Worm (Caenorhabditis elegans): ENCODE results near the gene Y51H4A.6.

Gene Y51H4A.6

DNA sequence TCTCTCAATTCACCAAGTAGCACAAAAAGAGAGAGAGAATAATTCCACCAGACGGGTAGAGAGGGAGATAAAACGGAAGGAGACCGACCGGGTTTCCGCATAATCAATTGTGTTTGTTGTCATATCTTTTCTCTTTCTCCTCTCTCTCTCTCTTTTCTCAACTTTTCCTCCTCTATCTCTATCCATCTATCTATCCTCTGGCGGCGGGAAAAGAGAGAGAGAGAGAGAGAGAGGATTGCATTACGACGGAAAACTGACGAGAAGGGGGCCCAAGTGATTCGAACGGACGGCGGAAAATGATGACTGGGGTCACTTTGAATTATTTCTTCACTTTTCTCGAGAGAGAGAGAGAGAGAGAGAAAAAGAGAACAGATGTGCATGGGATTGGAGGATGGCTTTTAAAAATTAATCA lies 35.4 kb upstream of the Y51H4A.6 start (continued):
- peak; percentile 48 to 68 for TF ChIP-seq efl-1 (optimal IDR thresholded peaks at IDR 0.05)
- peak in 1 of 2 experiments; percentile 2 for TF ChIP-seq efl-1 (GFP tag; optimal IDR thresholded peaks at IDR 0.05 in 1 of 2)
- peak; percentile 29 for TF ChIP-seq pag-3 (tag; optimal IDR thresholded peaks at IDR 0.05; ENCODE audit: borderline replicate concordance, insufficient read depth)
- peak; percentile 36 for TF ChIP-seq fos-1 (tag; optimal IDR thresholded peaks at IDR 0.05)
- TF ChIP-seq ceh-63 (GFP tag; optimal IDR thresholded peaks at IDR 0.05) = no peak
- no peak for TF ChIP-seq isw-1 (GFP tag; IDR thresholded peaks at IDR 0.05)
- TF ChIP-seq C04F5.9 (tag; optimal IDR thresholded peaks at IDR 0.05) = no peak
- peak; percentile 30 to 59 (median 47) for TF ChIP-seq dpl-1 (GFP tag; optimal IDR thresholded peaks at IDR 0.05)
- TF ChIP-seq blmp-1 (tag; optimal IDR thresholded peaks at IDR 0.05) = peak; percentile 79
- no peak for TF ChIP-seq zip-4 (GFP tag; optimal IDR thresholded peaks at IDR 0.05)
- peak; percentile 85 for TF ChIP-seq nhr-71 (tag; optimal IDR thresholded peaks at IDR 0.05)
- TF ChIP-seq lsy-2 (tag; optimal IDR thresholded peaks at IDR 0.05) = peak; percentile 40 to 70
- TF ChIP-seq lin-35 (GFP tag; optimal IDR thresholded peaks at IDR 0.05) = peak; percentile 24 to 33
- TF ChIP-seq aly-2 (tag; optimal IDR thresholded peaks at IDR 0.05) = no peak
- peak; percentile 43 for TF ChIP-seq pax-3 (tag; optimal IDR thresholded peaks at IDR 0.05)
- TF ChIP-seq lin-14 (GFP tag; optimal IDR thresholded peaks at IDR 0.05) = peak; percentile 95
- no peak for TF ChIP-seq jun-1 (tag; optimal IDR thresholded peaks at IDR 0.05)
- TF ChIP-seq nhr-47 (tag; optimal IDR thresholded peaks at IDR 0.05) = peak; percentile 69
- peak; percentile 31 for TF ChIP-seq nhr-77 (tag; optimal IDR thresholded peaks at IDR 0.05)
- TF ChIP-seq ceh-8 (GFP tag; optimal IDR thresholded peaks at IDR 0.05) = peak; percentile 1
- TF ChIP-seq rnt-1 (tag; optimal IDR thresholded peaks at IDR 0.05) = peak; percentile 64
- peak in 1 of 2 experiments; percentile 15 for TF ChIP-seq egl-27 (tag; optimal IDR thresholded peaks at IDR 0.05)
- peak in 2 of 3 experiments; percentile 5 to 68 for TF ChIP-seq ceh-82 (tag; optimal IDR thresholded peaks at IDR 0.05)
- TF ChIP-seq grh-1 (GFP tag; IDR thresholded peaks at IDR 0.05) = no peak
- no peak for TF ChIP-seq nhr-28 (tag; optimal IDR thresholded peaks at IDR 0.05)
- no peak for TF ChIP-seq nhr-12 (tag; optimal IDR thresholded peaks at IDR 0.05)
- TF ChIP-seq sox-4 (tag; optimal IDR thresholded peaks at IDR 0.05) = no peak
- no peak for TF ChIP-seq snpc-4 (tag; optimal IDR thresholded peaks at IDR 0.05)
- no peak for TF ChIP-seq zag-1 (tag; optimal IDR thresholded peaks at IDR 0.05)
- TF ChIP-seq lir-3 (tag; optimal IDR thresholded peaks at IDR 0.05; ENCODE audit: poor library complexity) = no peak
- TF ChIP-seq pqm-1 (tag; optimal IDR thresholded peaks at IDR 0.05) = no peak
- TF ChIP-seq mdl-1 (tag; optimal IDR thresholded peaks at IDR 0.05) = peak in 1 of 2 experiments; percentile 10
- TF ChIP-seq hlh-4 (tag; optimal IDR thresholded peaks at IDR 0.05) = no peak
- no peak for TF ChIP-seq ces-1 (GFP tag; optimal IDR thresholded peaks at IDR 0.05)

DNA sequence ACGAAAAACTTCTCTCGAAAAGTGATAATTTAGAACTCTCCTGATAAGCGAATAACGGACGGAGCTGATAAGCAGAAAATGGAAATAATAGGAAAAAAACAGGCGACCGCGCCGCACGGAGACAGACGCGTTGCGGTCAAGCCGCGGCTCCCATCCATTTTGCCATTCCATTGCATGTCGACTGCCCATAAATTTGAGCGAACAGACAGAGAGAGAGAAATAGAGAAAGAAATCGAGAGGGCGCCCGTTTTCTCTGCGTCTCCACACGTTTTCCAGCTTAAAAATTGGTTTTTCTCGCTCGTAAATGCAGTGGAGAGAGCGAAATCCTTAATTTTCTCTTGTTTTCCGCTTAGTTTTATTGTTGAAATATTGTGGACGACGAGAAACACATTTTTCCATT lies 31.6 kb upstream of the Y51H4A.6 start:
- TF ChIP-seq zip-4 (GFP tag; optimal IDR thresholded peaks at IDR 0.05) (no peak), ztf-4 (tag; optimal IDR thresholded peaks at IDR 0.05) (no peak), xbp-1 (tag; optimal IDR thresholded peaks at IDR 0.05) (peak; percentile 23), rnt-1 (tag; optimal IDR thresholded peaks at IDR 0.05) (peak; percentile 54), nhr-85 (tag) (peak; percentile 55), egl-13 (tag; optimal IDR thresholded peaks at IDR 0.05) (no peak), grh-1 (GFP tag; IDR thresholded peaks at IDR 0.05) (no peak), C16A3.4 (tag; optimal IDR thresholded peaks at IDR 0.05) (no peak), mdl-1 (tag; optimal IDR thresholded peaks at IDR 0.05) (no peak), dpl-1 (GFP tag; optimal IDR thresholded peaks at IDR 0.05) (peak in 2 of 3 experiments; percentile 28 to 31), pqm-1 (tag; optimal IDR thresholded peaks at IDR 0.05) (peak; percentile 61), nhr-77 (tag; optimal IDR thresholded peaks at IDR 0.05) (peak; percentile 41), alr-1 (tag; optimal IDR thresholded peaks at IDR 0.05; ENCODE audit: borderline replicate concordance) (no peak), nhr-76 (tag; optimal IDR thresholded peaks at IDR 0.05) (no peak), fos-1 (tag; optimal IDR thresholded peaks at IDR 0.05) (peak; percentile 60), aha-1 (tag; optimal IDR thresholded peaks at IDR 0.05) (no peak), sptf-1 (tag; optimal IDR thresholded peaks at IDR 0.05) (no peak), ceh-63 (GFP tag; optimal IDR thresholded peaks at IDR 0.05) (no peak), pax-3 (tag; optimal IDR thresholded peaks at IDR 0.05) (no peak), nhr-90 (tag; optimal IDR thresholded peaks at IDR 0.05; ENCODE audit: poor library complexity) (no peak), ceh-88 (GFP tag; IDR thresholded peaks at IDR 0.05) (no peak), dsc-1 (tag; optimal IDR thresholded peaks at IDR 0.05) (peak; percentile 82), efl-3 (GFP tag; optimal IDR thresholded peaks at IDR 0.05) (no peak), fkh-8 (tag; optimal IDR thresholded peaks at IDR 0.05) (no peak), fkh-4 (tag; optimal IDR thresholded peaks at IDR 0.05; ENCODE audit: borderline replicate concordance) (peak; percentile 51), efl-1 (optimal IDR thresholded peaks at IDR 0.05) (peak; percentile 41 to 70), efl-1 (GFP tag; optimal IDR thresholded peaks at IDR 0.05 in 1 of 2) (peak; percentile 8 to 86), lin-13 (GFP tag; optimal IDR thresholded peaks at IDR 0.05) (no peak), egl-27 (tag; optimal IDR thresholded peaks at IDR 0.05) (peak in 1 of 2 experiments; percentile 35)

Data from whole organism, L1 larva.